Fruit fly (Drosophila melanogaster) whole organism, pupa: Measurements from ENCODE around the gene gdl.
A peak's percentile ranks its signal among the peaks of the same experiment; 100 is the strongest.

Source experiments
- CG34367 ChIP-seq: fragments of 200-800 bp; sonication (Bioruptor generic); optimal IDR thresholded peaks from 2 replicates; lab custom pipeline; 2018; ENCODE audit warnings: missing biosample characterization, mild to moderate bottlenecking, missing genetic modification characterization
- CG4496 ChIP-seq: fragments of 200-800 bp; sonication (Bioruptor generic); IDR thresholded peaks from 3 replicates; pipeline ENCODE4 v1.3.6; 2022; ENCODE audit warnings: missing biosample characterization, missing genetic modification characterization
- CG9948 ChIP-seq: fragments of 200-800 bp; sonication (Bioruptor generic); optimal IDR thresholded peaks from 2 replicates; lab custom pipeline; 2018; ENCODE audit warnings: missing biosample characterization, mild to moderate bottlenecking, missing genetic modification characterization, moderate library complexity
- Snoo ChIP-seq: fragments of 200-800 bp; sonication (Bioruptor generic); optimal IDR thresholded peaks from 3 replicates; lab custom pipeline; 2017; ENCODE audit warnings: missing biosample characterization, mild to moderate bottlenecking, missing genetic modification characterization, inconsistent platforms
- fd96Ca ChIP-seq: fragments of 200-800 bp; sonication (Bioruptor generic); IDR thresholded peaks from 3 replicates; pipeline ENCODE4 v1.3.6; 2022; ENCODE audit warnings: missing biosample characterization, missing genetic modification characterization
- gl ChIP-seq: fragments of 200-800 bp; sonication (Bioruptor generic); optimal IDR thresholded peaks from 2 replicates; lab custom pipeline; 2018; ENCODE audit warnings: missing biosample characterization, mild to moderate bottlenecking, missing genetic modification characterization

dm6 chr3L:15544455-15545415, 35.5 kb downstream of the gdl start:
- TF ChIP-seq CG9948 (tag; lab: Kevin White, UChicago) = no peak
- peak; percentile 24 for TF ChIP-seq Snoo (tag; lab: Kevin White, UChicago)
- TF ChIP-seq fd96Ca (GFP tag; lab: Robert Waterston, UW) = no peak; the same call in 2 of the 3 replicates
- peak; percentile 15; the same call in 1 of the 3 replicates for TF ChIP-seq CG4496 (GFP tag; lab: Robert Waterston, UW)
- TF ChIP-seq gl (tag; lab: Kevin White, UChicago) = no peak
- TF ChIP-seq CG34367 (tag; lab: Kevin White, UChicago) = no peak
